Worm (Caenorhabditis elegans) whole organism, L1 larva: ENCODE data around the gene T22D1.3.

Source experiments
- C04F5.9 ChIP-seq: sonication (generic microtip); optimal IDR thresholded peaks from 2 replicates; lab custom pipeline; 2016; ENCODE audit warnings: missing genetic modification characterization, missing compliant biosample characterization
- C34B4.2 ChIP-seq: sonication (generic microtip); optimal IDR thresholded peaks from 2 replicates; lab custom pipeline; 2017; ENCODE audit warnings: mild to moderate bottlenecking, missing genetic modification characterization, missing compliant biosample characterization
- Y116A8C.19 ChIP-seq: sonication (generic microtip); optimal IDR thresholded peaks from 2 replicates; lab custom pipeline; 2016; ENCODE audit warnings: missing compliant biosample characterization, missing genetic modification characterization, borderline replicate concordance
- ceh-63 ChIP-seq: fragments of 200-800 bp; sonication (Bioruptor generic); optimal IDR thresholded peaks from 2 replicates; lab custom pipeline; 2018; ENCODE audit warnings: mild to moderate bottlenecking, missing genetic modification characterization, missing compliant biosample characterization
- ceh-88 ChIP-seq: fragments of 200-800 bp; sonication (Bioruptor generic); IDR thresholded peaks from 2 replicates; pipeline ENCODE4 v1.3.6; 2022; ENCODE audit warnings: missing genetic modification characterization, missing compliant biosample characterization
- ceh-90 ChIP-seq: sonication (generic microtip); optimal IDR thresholded peaks from 2 replicates; lab custom pipeline; 2016; ENCODE audit warnings: missing genetic modification characterization, missing compliant biosample characterization
- ces-1 ChIP-seq: fragments of 150-350 bp; optimal IDR thresholded peaks from 2 replicates; lab custom pipeline; 2014; ENCODE audit warnings: missing biosample characterization, missing genetic modification reagents, missing genetic modification characterization
- dpl-1 ChIP-seq, 3 experiments: fragments of 150-350 bp in 2 of 3; sonication (generic microtip) in 1 of 3; optimal IDR thresholded peaks; 2 replicates each; lab custom pipeline; 2014 to 2017; ENCODE audit warnings: missing biosample characterization in 3 of 3, missing genetic modification characterization in 3 of 3, missing genetic modification reagents in 3 of 3
- efl-1 ChIP-seq, 4 experiments: fragments of 150-350 bp; optimal IDR thresholded peaks in 3 of 4; peaks in 1 of 4; 1 replicate in 1 of 4; 2 replicates in 3 of 4; lab custom pipeline; 2014; ENCODE audit warnings: missing biosample characterization in 2 of 4, missing genetic modification characterization in 2 of 4, missing genetic modification reagents in 2 of 4
- egl-13 ChIP-seq: sonication (generic microtip); optimal IDR thresholded peaks from 2 replicates; lab custom pipeline; 2016; ENCODE audit warnings: missing genotype, missing genetic modification reagents, missing genetic modification characterization, missing compliant biosample characterization
- elt-2 ChIP-seq: sonication (generic microtip); optimal IDR thresholded peaks from 2 replicates; lab custom pipeline; 2016; ENCODE audit warnings: missing genetic modification characterization, mild to moderate bottlenecking, inconsistent platforms, missing compliant biosample characterization, missing genetic modification reagents
- elt-3 ChIP-seq, 6 experiments: fragments of 150-350 bp in 1 of 6; sonication (generic microtip); optimal IDR thresholded peaks; 2 replicates each; lab custom pipeline; 2017 to 2018; ENCODE audit warnings: missing biosample characterization in 6 of 6, missing genetic modification characterization in 6 of 6, inconsistent platforms in 1 of 6
- fkh-10 ChIP-seq: sonication (generic microtip); optimal IDR thresholded peaks from 2 replicates; lab custom pipeline; 2017; ENCODE audit warnings: missing biosample characterization, missing genetic modification reagents, missing genetic modification characterization
- fos-1 ChIP-seq: fragments of 150-350 bp; optimal IDR thresholded peaks from 2 replicates; lab custom pipeline; 2014; ENCODE audit warnings: missing biosample characterization, missing genetic modification characterization
- hlh-17 ChIP-seq: fragments of 200-800 bp; sonication (Bioruptor generic); optimal IDR thresholded peaks from 2 replicates; lab custom pipeline; 2018; ENCODE audit warnings: missing genetic modification characterization, mild to moderate bottlenecking, missing compliant biosample characterization, moderate library complexity, borderline replicate concordance
- irx-1 ChIP-seq: sonication (generic microtip); optimal IDR thresholded peaks from 2 replicates; lab custom pipeline; 2016; ENCODE audit warnings: missing genetic modification characterization, missing compliant biosample characterization
- lin-14 ChIP-seq: fragments of 200-800 bp; sonication (Bioruptor generic); optimal IDR thresholded peaks from 2 replicates; lab custom pipeline; 2018; ENCODE audit warnings: mild to moderate bottlenecking, missing genetic modification characterization, moderate library complexity, missing compliant biosample characterization
- lin-35 ChIP-seq, 2 experiments: fragments of 150-350 bp; optimal IDR thresholded peaks; 2 replicates each; lab custom pipeline; 2014; ENCODE audit warnings: missing biosample characterization in 2 of 2, missing genetic modification characterization in 2 of 2, missing genetic modification reagents in 2 of 2
- lin-39 ChIP-seq: fragments of 150-350 bp; optimal IDR thresholded peaks from 2 replicates; lab custom pipeline; 2014; ENCODE audit warnings: missing biosample characterization, missing genetic modification reagents, missing genetic modification characterization
- lsy-2 ChIP-seq, 2 experiments: fragments of 150-350 bp; optimal IDR thresholded peaks; 2 replicates each; lab custom pipeline; 2014; ENCODE audit warnings: missing biosample characterization in 2 of 2, missing genetic modification characterization in 2 of 2
- mef-2 ChIP-seq: fragments of 150-350 bp; optimal IDR thresholded peaks from 2 replicates; lab custom pipeline; 2014; ENCODE audit warnings: missing biosample characterization, missing genetic modification characterization
- nhr-12 ChIP-seq: sonication (generic microtip); optimal IDR thresholded peaks from 2 replicates; lab custom pipeline; 2017; ENCODE audit warnings: missing biosample characterization, missing genetic modification characterization
- nhr-237 ChIP-seq: fragments of 150-350 bp; optimal IDR thresholded peaks from 2 replicates; lab custom pipeline; 2014; ENCODE audit warnings: missing biosample characterization, missing genetic modification characterization
- nhr-28 ChIP-seq: fragments of 150-350 bp; optimal IDR thresholded peaks from 2 replicates; lab custom pipeline; 2014; ENCODE audit warnings: missing biosample characterization, missing genetic modification characterization
- nhr-47 ChIP-seq: sonication (generic microtip); optimal IDR thresholded peaks from 2 replicates; lab custom pipeline; 2016; ENCODE audit warnings: mild to moderate bottlenecking, missing genetic modification characterization, moderate library complexity, missing compliant biosample characterization
- nhr-71 ChIP-seq: sonication (generic microtip); optimal IDR thresholded peaks from 2 replicates; lab custom pipeline; 2016; ENCODE audit warnings: mild to moderate bottlenecking, missing genetic modification characterization, moderate library complexity, missing compliant biosample characterization
- nhr-85 ChIP-seq: sonication (generic microtip); peaks from one replicate; lab custom pipeline; 2016; ENCODE audit warnings: missing genetic modification characterization, inconsistent platforms, missing compliant biosample characterization
- pag-3 ChIP-seq: sonication (generic microtip); optimal IDR thresholded peaks from 2 replicates; lab custom pipeline; 2017; ENCODE audit warnings: missing genetic modification characterization, mild to moderate bottlenecking, missing compliant biosample characterization, antibody characterized with exemption, borderline replicate concordance; ENCODE audit not compliant: insufficient read depth
- rnt-1 ChIP-seq: sonication (generic microtip); optimal IDR thresholded peaks from 2 replicates; lab custom pipeline; 2016; ENCODE audit warnings: mild to moderate bottlenecking, missing genetic modification characterization, moderate library complexity, missing compliant biosample characterization
- skn-1 ChIP-seq: fragments of 150-350 bp; optimal IDR thresholded peaks from 2 replicates; lab custom pipeline; 2014; ENCODE audit warnings: missing biosample characterization, missing genetic modification characterization
- snu-23 ChIP-seq: sonication (generic microtip); optimal IDR thresholded peaks from 2 replicates; lab custom pipeline; 2016; ENCODE audit warnings: missing genetic modification characterization, missing compliant biosample characterization
- sox-4 ChIP-seq: sonication (generic microtip); optimal IDR thresholded peaks from 2 replicates; lab custom pipeline; 2016; ENCODE audit warnings: missing genetic modification characterization, missing compliant biosample characterization
- sptf-1 ChIP-seq: fragments of 150-350 bp; optimal IDR thresholded peaks from 2 replicates; lab custom pipeline; 2014; ENCODE audit warnings: missing biosample characterization, missing genetic modification characterization
- swsn-7 ChIP-seq: sonication (generic microtip); optimal IDR thresholded peaks from 2 replicates; lab custom pipeline; 2016; ENCODE audit warnings: missing genetic modification characterization, missing compliant biosample characterization
- unc-30 ChIP-seq: sonication (generic microtip); optimal IDR thresholded peaks from 2 replicates; lab custom pipeline; 2017; ENCODE audit warnings: missing biosample characterization, missing genetic modification characterization
- unc-86 ChIP-seq: sonication (generic microtip); optimal IDR thresholded peaks from 2 replicates; lab custom pipeline; 2016; ENCODE audit warnings: missing genetic modification characterization, missing compliant biosample characterization
- ztf-4 ChIP-seq: fragments of 150-350 bp; optimal IDR thresholded peaks from 2 replicates; lab custom pipeline; 2014; ENCODE audit warnings: missing biosample characterization, missing genetic modification characterization

Gene T22D1.3

DNA sequence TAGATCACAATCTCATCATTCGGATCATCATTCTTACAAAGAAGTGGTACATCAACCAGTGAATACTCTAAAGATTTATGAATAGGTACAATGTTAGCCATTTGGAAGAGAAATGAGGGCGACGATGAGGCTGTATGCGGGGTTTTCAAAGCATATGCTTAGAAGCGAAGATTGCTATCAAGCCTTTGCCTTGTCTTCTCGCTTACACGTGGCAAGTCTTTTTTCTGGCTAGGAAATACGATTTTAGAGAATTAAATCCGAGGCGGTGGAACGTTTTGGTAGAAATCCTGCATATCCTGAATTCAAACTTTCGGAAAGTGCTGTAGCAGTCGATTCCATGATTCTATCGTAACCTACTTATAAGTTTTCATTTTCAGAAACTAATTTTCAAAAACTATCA lies 6.7 kb downstream of the T22D1.3 start, which contains the start of gene T22D1.18:
Gene T22D1.18 (minus strand): TSS at position 101 of the 400 bp plus-strand sequence.
- TF ChIP-seq rnt-1 (no peak), nhr-85 (tag; lab: Kevin White, UChicago) (peak; percentile 67)

DNA sequence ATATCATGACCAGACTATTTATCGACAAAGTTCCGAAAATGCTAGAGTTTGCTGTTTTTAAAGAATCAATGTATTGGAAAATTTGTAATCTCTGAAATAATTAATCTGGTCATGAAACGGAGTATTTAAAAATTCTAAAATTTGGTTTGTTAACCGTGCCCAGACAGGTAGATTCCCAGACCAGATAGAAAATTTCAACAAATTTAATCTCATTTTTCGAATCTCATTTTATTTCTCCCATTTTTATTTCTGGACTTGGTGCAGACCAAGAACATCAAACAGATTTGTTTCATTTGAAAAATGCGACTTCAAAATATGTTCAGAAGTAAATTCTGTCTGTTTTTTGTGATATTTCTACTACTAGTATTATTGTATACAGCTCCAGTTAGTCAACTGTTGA lies 9.7 kb downstream of the T22D1.3 start, which contains the start of gene T22D1.1:
Gene T22D1.1 (plus strand): TSS at position 301 of the 400 bp plus-strand sequence.
- TF ChIP-seq sox-4 (no peak), ces-1 (GFP tag; lab: Kevin White, UChicago) (no peak), irx-1 (no peak), hlh-17 (no peak), C34B4.2 (tag; lab: Kevin White, UChicago) (no peak), unc-30 (tag; lab: Kevin White, UChicago) (no peak), Y116A8C.19 (tag; lab: Kevin White, UChicago) (no peak), swsn-7 (tag; lab: Kevin White, UChicago) (no peak), pag-3 (tag; lab: Kevin White, UChicago) (no peak)

DNA sequence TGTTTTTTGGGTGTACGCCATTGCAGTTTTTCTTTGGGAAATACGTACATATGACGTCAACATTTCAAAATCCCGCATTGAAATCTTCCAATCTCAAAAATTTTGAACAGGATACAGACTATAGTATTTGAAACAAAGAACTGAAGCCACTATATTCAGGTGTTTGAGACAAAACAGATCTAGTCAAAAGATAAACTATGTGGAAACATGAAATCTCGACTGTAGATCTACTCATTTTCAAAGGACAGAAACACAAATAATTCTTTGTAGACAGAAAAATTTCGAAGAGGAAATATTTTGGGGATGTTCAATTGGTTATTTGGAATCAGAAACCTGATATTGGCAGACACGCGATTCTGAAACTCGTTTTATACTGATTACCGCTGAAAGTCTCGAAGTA lies 12.2 kb downstream of the T22D1.3 start:
- TF ChIP-seq skn-1 (tag; lab: Kevin White, UChicago) (no peak), efl-1 (optimal IDR thresholded peaks at IDR 0.05; lab: Kevin White, UChicago) (no peak), efl-1 (GFP tag; optimal IDR thresholded peaks at IDR 0.05 in 1 of 2; lab: Kevin White, UChicago) (peak in 1 of 2 experiments; percentile 17)

DNA sequence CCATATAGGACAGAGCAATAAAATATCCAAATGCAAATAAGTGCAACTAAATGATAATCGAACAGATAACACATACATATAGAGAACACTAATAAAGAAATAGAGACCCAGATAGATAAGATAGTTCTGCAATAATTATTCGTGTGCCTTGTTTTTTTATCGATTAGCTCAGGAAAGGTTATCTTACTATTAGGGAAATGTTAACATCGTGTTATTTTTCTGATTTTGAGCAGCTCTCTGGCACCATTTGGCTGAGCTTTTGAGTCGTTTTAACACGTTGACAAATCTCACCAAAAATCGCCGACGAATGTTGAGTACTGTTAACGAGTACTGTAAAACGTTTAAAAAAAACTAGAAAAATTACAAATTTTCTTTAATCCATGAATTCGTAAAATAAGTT lies 15.1 kb downstream of the T22D1.3 start, which contains the start of gene cest-6:
Gene cest-6 (minus strand): TSS at position 101 of the 400 bp plus-strand sequence.
- TF ChIP-seq nhr-28 (tag; lab: Kevin White, UChicago) (no peak), fos-1 (tag; lab: Kevin White, UChicago) (no peak), C04F5.9 (tag; lab: Kevin White, UChicago) (no peak), ceh-90 (tag; lab: Kevin White, UChicago) (no peak), ceh-63 (no peak)
- TF ChIP-seq, all 84 proteins: peak for 0

DNA sequence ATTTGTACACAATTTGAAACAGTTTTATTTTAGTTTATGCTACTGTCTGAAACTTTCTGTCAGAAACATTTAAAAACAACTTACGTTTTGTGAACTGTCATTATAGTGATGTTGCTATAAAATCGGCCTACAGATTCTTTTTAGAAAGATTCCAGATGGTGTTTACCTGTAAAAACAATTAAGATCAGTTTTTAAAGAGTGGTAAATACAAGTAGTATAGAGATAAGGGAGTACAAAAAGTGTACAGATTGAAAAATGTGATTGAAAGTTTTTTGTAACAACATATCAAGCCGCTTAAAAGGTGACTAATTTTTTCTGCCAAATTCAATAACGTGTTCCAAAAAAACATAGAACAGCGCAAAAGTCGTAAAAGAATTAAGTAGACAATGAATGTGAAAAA lies 24.2 kb downstream of the T22D1.3 start, which contains the start of gene npr-12:
Gene npr-12 (minus strand): TSS at position 101 of the 400 bp plus-strand sequence.
- no peak for TF ChIP-seq swsn-7 (tag; lab: Kevin White, UChicago)
- no peak for TF ChIP-seq elt-3 (tag; optimal IDR thresholded peaks at IDR 0.05; lab: Kevin White, UChicago)
- no peak for TF ChIP-seq dpl-1 (GFP tag; optimal IDR thresholded peaks at IDR 0.05; lab: Kevin White, UChicago)
- TF ChIP-seq ceh-63, result no peak

DNA sequence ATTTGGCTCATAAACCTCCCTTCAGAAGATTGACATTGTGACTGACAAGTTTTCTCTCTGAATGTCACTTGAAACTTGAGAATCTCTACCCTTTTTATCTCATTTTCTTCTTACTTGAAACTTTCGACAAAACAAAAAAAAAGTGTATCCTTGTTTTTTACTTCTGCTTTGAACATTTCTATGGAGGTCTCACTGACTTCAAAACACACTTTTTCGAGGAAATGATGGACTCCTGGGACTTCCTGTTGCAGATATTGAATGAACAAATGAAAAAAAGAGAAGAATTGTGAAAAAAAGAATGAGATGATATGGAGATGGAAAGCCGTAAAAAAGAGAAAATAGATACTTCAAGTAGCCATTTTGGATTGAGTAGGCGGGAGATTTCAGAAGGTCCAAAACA lies 27.8 kb downstream of the T22D1.3 start:
- TF ChIP-seq irx-1 (no peak), ces-1 (GFP tag; lab: Kevin White, UChicago) (no peak), lsy-2 (tag; optimal IDR thresholded peaks at IDR 0.05; lab: Kevin White, UChicago) (no peak), nhr-237 (tag; lab: Kevin White, UChicago) (no peak), ceh-88 (no peak), fkh-10 (peak; percentile 52), lin-14 (peak; percentile 35), C34B4.2 (tag; lab: Kevin White, UChicago) (no peak), mef-2 (no peak), C04F5.9 (tag; lab: Kevin White, UChicago) (no peak), ceh-90 (tag; lab: Kevin White, UChicago) (no peak), sptf-1 (tag; lab: Kevin White, UChicago) (no peak), lin-39 (tag; lab: Kevin White, UChicago) (no peak)

DNA sequence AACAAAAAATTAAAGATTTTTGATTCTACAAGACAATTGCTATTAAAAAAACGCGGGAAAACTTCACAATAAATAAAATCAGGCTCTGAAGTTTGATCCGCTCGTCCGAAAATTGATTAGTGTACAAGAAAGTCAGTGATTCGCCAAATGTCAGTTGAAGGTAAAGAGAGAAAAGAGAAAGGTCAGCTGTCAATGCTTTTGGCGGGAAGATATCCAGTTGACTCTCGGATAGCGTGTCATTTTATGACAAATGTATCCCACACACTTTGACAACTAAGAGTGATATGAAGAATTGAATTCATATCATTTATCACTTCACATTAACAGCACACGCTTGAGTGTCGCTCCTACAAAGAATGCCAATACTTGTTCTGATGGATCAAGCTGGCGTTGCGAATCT lies 33.5 kb downstream of the T22D1.3 start:
- TF ChIP-seq Y116A8C.19 (tag; lab: Kevin White, UChicago) (no peak), snu-23 (peak; percentile 23), nhr-47 (tag; lab: Kevin White, UChicago) (no peak), lin-35 (GFP tag; optimal IDR thresholded peaks at IDR 0.05; lab: Kevin White, UChicago) (peak in 1 of 2 experiments; percentile 4), nhr-237 (tag; lab: Kevin White, UChicago) (no peak), elt-2 (no peak), dpl-1 (GFP tag; optimal IDR thresholded peaks at IDR 0.05; lab: Kevin White, UChicago) (peak in 1 of 3 experiments; percentile 33), irx-1 (no peak), nhr-12 (tag; lab: Kevin White, UChicago) (no peak), efl-1 (optimal IDR thresholded peaks at IDR 0.05; lab: Kevin White, UChicago) (no peak), efl-1 (GFP tag; optimal IDR thresholded peaks at IDR 0.05 in 1 of 2; lab: Kevin White, UChicago) (peak in 1 of 2 experiments; percentile 10), lsy-2 (tag; optimal IDR thresholded peaks at IDR 0.05; lab: Kevin White, UChicago) (peak in 1 of 2 experiments; percentile 15), ztf-4 (tag; lab: Kevin White, UChicago) (no peak), ceh-88 (no peak), lin-14 (peak; percentile 54), nhr-71 (peak; percentile 60), unc-86 (tag; lab: Kevin White, UChicago) (no peak), egl-13 (tag; lab: Kevin White, UChicago) (no peak), nhr-28 (tag; lab: Kevin White, UChicago) (no peak)
